Fruit fly (Drosophila melanogaster): ENCODE data around the gene CG9948.
A peak's percentile ranks its signal among the peaks of the same experiment; 100 is the strongest.

Gene CG9948

dm6 chr3L:6977391-6977790, 21.6 kb downstream of the CG9948 start (continued):
- TF ChIP-seq Eip78C (GFP tag) (peak; percentile 88), OdsH (GFP tag; optimal IDR thresholded peaks at IDR 0.05) (peak; percentile 78), CG6792 (GFP tag; optimal IDR thresholded peaks at IDR 0.05) (peak; percentile 58), esn (GFP tag; optimal IDR thresholded peaks at IDR 0.05) (peak; percentile 63), CG8632 (GFP tag; optimal IDR thresholded peaks at IDR 0.05) (peak; percentile 62), salr (GFP tag; optimal IDR thresholded peaks at IDR 0.05) (peak in 1 of 2 experiments; percentile 53), fd59A (GFP tag; optimal IDR thresholded peaks at IDR 0.05) (peak; percentile 7), CG15336 (GFP tag; IDR thresholded peaks at IDR 0.05) (peak; percentile 91)

dm6 chr3L:6978030-6978683, 22.4 kb downstream of the CG9948 start:
- TF ChIP-seq Hr4 (GFP tag; optimal IDR thresholded peaks at IDR 0.05), result peak; percentile 82
- peak; percentile 37 for TF ChIP-seq Met (GFP tag; optimal IDR thresholded peaks at IDR 0.05)
- TF ChIP-seq Eip78C (GFP tag), result peak; percentile 78
- TF ChIP-seq CG8119 (GFP tag; IDR thresholded peaks at IDR 0.05), result peak; percentile 68
- no peak for TF ChIP-seq Ets21C (GFP tag; optimal IDR thresholded peaks at IDR 0.05)
- TF ChIP-seq CG31627 (GFP tag; optimal IDR thresholded peaks at IDR 0.05), result peak; percentile 37
- TF ChIP-seq CG34406 (GFP tag; optimal IDR thresholded peaks at IDR 0.05), result peak; percentile 7
- peak in 1 of 2 experiments; percentile 22 for TF ChIP-seq salr (GFP tag; optimal IDR thresholded peaks at IDR 0.05)
- peak; percentile 48 for TF ChIP-seq CG6276 (GFP tag; optimal IDR thresholded peaks at IDR 0.05)
- no peak for TF ChIP-seq ss (GFP tag; optimal IDR thresholded peaks at IDR 0.05)
- TF ChIP-seq CG7368 (GFP tag; optimal IDR thresholded peaks at IDR 0.05), result no peak
- peak; percentile 37 for TF ChIP-seq Smox (GFP tag; optimal IDR thresholded peaks at IDR 0.05)
- peak; percentile 28 for TF ChIP-seq lz (GFP tag; optimal IDR thresholded peaks at IDR 0.05)
- no peak for TF ChIP-seq CG1621 (tag; optimal IDR thresholded peaks at IDR 0.05)
- no peak for TF ChIP-seq Gug (GFP tag; IDR thresholded peaks at IDR 0.05)
- peak; percentile 5 for TF ChIP-seq Sox14 (GFP tag; optimal IDR thresholded peaks at IDR 0.05)
- TF ChIP-seq fd59A (GFP tag; optimal IDR thresholded peaks at IDR 0.05), result no peak
- no peak for TF ChIP-seq cyc (GFP tag; optimal IDR thresholded peaks at IDR 0.05)
- TF ChIP-seq CG11902 (GFP tag; optimal IDR thresholded peaks at IDR 0.05), result no peak
- TF ChIP-seq OdsH (GFP tag; optimal IDR thresholded peaks at IDR 0.05), result peak; percentile 50
- no peak for TF ChIP-seq CG10669 (GFP tag; optimal IDR thresholded peaks at IDR 0.05)
- TF ChIP-seq fd85E (GFP tag; optimal IDR thresholded peaks at IDR 0.05), result no peak
- no peak for TF ChIP-seq CG11762 (GFP tag; optimal IDR thresholded peaks at IDR 0.05; ENCODE audit: insufficient read depth)
- TF ChIP-seq CG4318 (GFP tag; optimal IDR thresholded peaks at IDR 0.05), result peak; percentile 39
- no peak for TF ChIP-seq Eip75B (GFP tag; optimal IDR thresholded peaks at IDR 0.05)
- peak; percentile 74 for TF ChIP-seq CG32006 (GFP tag; optimal IDR thresholded peaks at IDR 0.05)
- peak; percentile 28 for TF ChIP-seq pdm3 (GFP tag; optimal IDR thresholded peaks at IDR 0.05)
- no peak for TF ChIP-seq Eip93F (GFP tag; optimal IDR thresholded peaks at IDR 0.05)
- no peak for TF ChIP-seq dac (GFP tag; optimal IDR thresholded peaks at IDR 0.05)
- TF ChIP-seq CG16779 (tag; optimal IDR thresholded peaks at IDR 0.05), result no peak
- TF ChIP-seq topi (GFP tag; optimal IDR thresholded peaks at IDR 0.05), result no peak
- TF ChIP-seq Sox102F (GFP tag; optimal IDR thresholded peaks at IDR 0.05), result no peak
- no peak for TF ChIP-seq vri (GFP tag; optimal IDR thresholded peaks at IDR 0.05)
- no peak for TF ChIP-seq esn (GFP tag; optimal IDR thresholded peaks at IDR 0.05)
- peak; percentile 17 for TF ChIP-seq net (GFP tag; optimal IDR thresholded peaks at IDR 0.05)
- TF ChIP-seq Hr39 (GFP tag; optimal IDR thresholded peaks at IDR 0.05), result peak; percentile 36
- TF ChIP-seq spab (GFP tag; optimal IDR thresholded peaks at IDR 0.05), result no peak
- TF ChIP-seq eg (GFP tag; IDR thresholded peaks at IDR 0.05), result peak; percentile 73
- peak; percentile 2 for TF ChIP-seq CG6808 (GFP tag; optimal IDR thresholded peaks at IDR 0.05)
- TF ChIP-seq Hr38 (GFP tag; optimal IDR thresholded peaks at IDR 0.05), result no peak
- TF ChIP-seq Blimp-1 (GFP tag; optimal IDR thresholded peaks at IDR 0.05), result no peak
- peak; percentile 42 for TF ChIP-seq CG8632 (GFP tag; optimal IDR thresholded peaks at IDR 0.05)
- TF ChIP-seq achi (GFP tag; optimal IDR thresholded peaks at IDR 0.05), result peak; percentile 19
- peak; percentile 52 for TF ChIP-seq CG3919 (GFP tag; optimal IDR thresholded peaks at IDR 0.05)
- TF ChIP-seq CG11294 (GFP tag; IDR thresholded peaks at IDR 0.05), result peak; percentile 24; the same call in 1 of the 2 replicates
- TF ChIP-seq dsx (GFP tag; optimal IDR thresholded peaks at IDR 0.05; ENCODE audit: poor library complexity, severe bottlenecking), result no peak

Data from whole organism, prepupa.